Worm (Caenorhabditis elegans) whole organism, L1 larva: ENCODE data around the gene ZK666.8.
A peak's percentile ranks its signal among the peaks of the same experiment; 100 is the strongest.

ENCODE experiments used
- elt-3 ChIP-seq, 6 experiments: fragments of 150-350 bp in 1 of 6; sonication (generic microtip); optimal IDR thresholded peaks; 2 replicates each; lab custom pipeline; 2017 to 2018; ENCODE audit warnings: missing biosample characterization in 6 of 6, missing genetic modification characterization in 6 of 6, inconsistent platforms in 1 of 6
- lin-15B ChIP-seq: fragments of 150-350 bp; sonication (generic microtip); optimal IDR thresholded peaks from 3 replicates; lab custom pipeline; 2014; ENCODE audit warnings: missing biosample characterization, missing genetic modification characterization
- lin-39 ChIP-seq: fragments of 150-350 bp; optimal IDR thresholded peaks from 2 replicates; lab custom pipeline; 2014; ENCODE audit warnings: missing biosample characterization, missing genetic modification reagents, missing genetic modification characterization
- lsy-2 ChIP-seq, 2 experiments: fragments of 150-350 bp; optimal IDR thresholded peaks; 2 replicates each; lab custom pipeline; 2014; ENCODE audit warnings: missing biosample characterization in 2 of 2, missing genetic modification characterization in 2 of 2
- nhr-11 ChIP-seq: fragments of 150-350 bp; optimal IDR thresholded peaks from 2 replicates; lab custom pipeline; 2014; ENCODE audit warnings: missing biosample characterization, missing genetic modification characterization
- sptf-1 ChIP-seq: fragments of 150-350 bp; optimal IDR thresholded peaks from 2 replicates; lab custom pipeline; 2014; ENCODE audit warnings: missing biosample characterization, missing genetic modification characterization
- tbx-2 ChIP-seq: sonication (generic microtip); optimal IDR thresholded peaks from 2 replicates; lab custom pipeline; 2016; ENCODE audit warnings: missing genetic modification characterization, missing compliant biosample characterization
- ztf-4 ChIP-seq: fragments of 150-350 bp; optimal IDR thresholded peaks from 2 replicates; lab custom pipeline; 2014; ENCODE audit warnings: missing biosample characterization, missing genetic modification characterization

ce11 chrII:10444971-10445707 is 47.8 kb downstream of the ZK666.8 start:
- TF ChIP-seq lin-39 (tag; lab: Kevin White, UChicago) (no peak), tbx-2 (tag; lab: Kevin White, UChicago) (no peak), nhr-11 (no peak), lsy-2 (tag; optimal IDR thresholded peaks at IDR 0.05; lab: Kevin White, UChicago) (peak; percentile 49 to 51), lin-15B (tag; lab: Kevin White, UChicago) (no peak), elt-3 (tag; optimal IDR thresholded peaks at IDR 0.05; lab: Kevin White, UChicago) (no peak), sptf-1 (tag; lab: Kevin White, UChicago) (no peak), ztf-4 (tag; lab: Kevin White, UChicago) (no peak)
